Fruit fly (Drosophila melanogaster) whole organism, embryonic: ENCODE data around the gene Sgs5bis.

Experiments used
- Abd-B ChIP-seq: fragments of 200-800 bp; sonication (Bioruptor generic); optimal IDR thresholded peaks from 2 replicates; lab custom pipeline; 2018; ENCODE audit warnings: missing biosample characterization, mild to moderate bottlenecking, missing genetic modification characterization, moderate library complexity
- Asciz ChIP-seq: fragments of 200-800 bp; sonication (Bioruptor generic); optimal IDR thresholded peaks from 2 replicates; lab custom pipeline; 2017; ENCODE audit warnings: missing biosample characterization, mild to moderate bottlenecking, missing genetic modification characterization, missing genetic modification reagents
- CG10654 ChIP-seq: fragments of 200-800 bp; sonication (Bioruptor generic); optimal IDR thresholded peaks from 2 replicates; lab custom pipeline; 2016; ENCODE audit warnings: missing biosample characterization, missing genetic modification characterization
- CG12104 ChIP-seq: fragments of 200-800 bp; sonication (Bioruptor generic); optimal IDR thresholded peaks from 3 replicates; lab custom pipeline; 2016; ENCODE audit warnings: missing biosample characterization, missing genetic modification characterization
- CG12219 ChIP-seq: fragments of 200-800 bp; sonication (Bioruptor generic); optimal IDR thresholded peaks from 3 replicates; lab custom pipeline; 2018; ENCODE audit warnings: missing biosample characterization, mild to moderate bottlenecking, missing genetic modification characterization
- CG12659 ChIP-seq: fragments of 200-800 bp; sonication (Bioruptor generic); optimal IDR thresholded peaks from 3 replicates; lab custom pipeline; 2017; ENCODE audit warnings: mild to moderate bottlenecking, missing biosample characterization, missing genetic modification reagents, missing genetic modification characterization
- CG12769 ChIP-seq: fragments of 200-800 bp; sonication (Bioruptor generic); optimal IDR thresholded peaks from 2 replicates; lab custom pipeline; 2019; ENCODE audit warnings: missing biosample characterization, mild to moderate bottlenecking, missing genetic modification characterization, moderate library complexity
- CG13296 ChIP-seq: fragments of 200-800 bp; sonication (Bioruptor generic); optimal IDR thresholded peaks from 3 replicates; lab custom pipeline; 2018; ENCODE audit warnings: missing biosample characterization, mild to moderate bottlenecking, missing genetic modification characterization
- CG14965 ChIP-seq: fragments of 200-800 bp; sonication (Bioruptor generic); optimal IDR thresholded peaks from 2 replicates; lab custom pipeline; 2016; ENCODE audit warnings: missing biosample characterization, missing genetic modification characterization, borderline replicate concordance
- CG15696 ChIP-seq: fragments of 200-800 bp; sonication (Bioruptor generic); optimal IDR thresholded peaks from 2 replicates; lab custom pipeline; 2019; ENCODE audit warnings: missing biosample characterization, mild to moderate bottlenecking, missing genetic modification characterization, moderate library complexity
- CG1603 ChIP-seq: fragments of 200-800 bp; sonication (Bioruptor generic); optimal IDR thresholded peaks from 2 replicates; lab custom pipeline; 2019; ENCODE audit warnings: missing biosample characterization, mild to moderate bottlenecking, missing genetic modification characterization, moderate library complexity
- CG17385 ChIP-seq: fragments of 200-800 bp; sonication (Bioruptor generic); optimal IDR thresholded peaks from 3 replicates; lab custom pipeline; 2018; ENCODE audit warnings: missing biosample characterization, mild to moderate bottlenecking, missing genetic modification characterization
- CG17612 ChIP-seq: fragments of 200-800 bp; sonication (Bioruptor generic); IDR thresholded peaks from 2 replicates; pipeline ENCODE4 v1.3.6; 2022; ENCODE audit warnings: missing biosample characterization, missing genetic modification characterization
- CG2116 ChIP-seq: fragments of 200-800 bp; sonication (Bioruptor generic); optimal IDR thresholded peaks from 3 replicates; lab custom pipeline; 2018; ENCODE audit warnings: missing biosample characterization, mild to moderate bottlenecking, missing genetic modification characterization
- CG2129 ChIP-seq: fragments of 200-800 bp; sonication (Bioruptor generic); IDR thresholded peaks from 2 replicates; pipeline ENCODE4 v1.3.6; 2022; ENCODE audit warnings: missing biosample characterization, missing genetic modification characterization; ENCODE audit not compliant: partially characterized antibody
- CG30403 ChIP-seq: fragments of 200-800 bp; sonication (Bioruptor generic); optimal IDR thresholded peaks from 3 replicates; lab custom pipeline; 2016; ENCODE audit warnings: missing biosample characterization, missing genetic modification characterization
- CG4282 ChIP-seq: fragments of 200-800 bp; sonication (Bioruptor generic); optimal IDR thresholded peaks from 2 replicates; lab custom pipeline; 2016; ENCODE audit warnings: missing biosample characterization, missing genetic modification characterization
- CG4360 ChIP-seq: fragments of 200-800 bp; sonication (Bioruptor generic); IDR thresholded peaks from 2 replicates; pipeline ENCODE4 v1.3.6; 2022; ENCODE audit warnings: missing biosample characterization, missing genetic modification characterization
- CG6254 ChIP-seq: fragments of 200-800 bp; sonication (Bioruptor generic); optimal IDR thresholded peaks from 3 replicates; lab custom pipeline; 2017; ENCODE audit warnings: mild to moderate bottlenecking, missing biosample characterization, missing genetic modification reagents, missing genetic modification characterization
- CG6765 ChIP-seq: fragments of 200-800 bp; sonication (Bioruptor generic); optimal IDR thresholded peaks from 3 replicates; lab custom pipeline; 2017; ENCODE audit warnings: missing biosample characterization, mild to moderate bottlenecking, missing genetic modification characterization
- CG9817 ChIP-seq: fragments of 200-800 bp; sonication (Bioruptor generic); optimal IDR thresholded peaks from 2 replicates; lab custom pipeline; 2018; ENCODE audit warnings: missing biosample characterization, mild to moderate bottlenecking, missing genetic modification characterization, moderate library complexity
- CkIIα-i1 ChIP-seq: fragments of 200-800 bp; sonication (Bioruptor generic); IDR thresholded peaks from 2 replicates; pipeline ENCODE4 v1.3.6; 2022; ENCODE audit warnings: missing biosample characterization, missing genetic modification characterization
- CoRest ChIP-seq: fragments of 200-800 bp; sonication (Bioruptor generic); optimal IDR thresholded peaks from 3 replicates; lab custom pipeline; 2018; ENCODE audit warnings: missing biosample characterization, mild to moderate bottlenecking, missing genetic modification characterization, moderate library complexity
- D19A ChIP-seq: fragments of 200-800 bp; optimal IDR thresholded peaks from 3 replicates; lab custom pipeline; 2019; ENCODE audit warnings: missing biosample characterization, mild to moderate bottlenecking, missing genetic modification characterization, moderate library complexity
- D19B ChIP-seq: fragments of 200-800 bp; sonication (Bioruptor generic); optimal IDR thresholded peaks from 2 replicates; lab custom pipeline; 2017; ENCODE audit warnings: missing biosample characterization, mild to moderate bottlenecking, missing genetic modification characterization
- Dip2 ChIP-seq: fragments of 200-800 bp; sonication (Bioruptor generic); IDR thresholded peaks from 2 replicates; pipeline ENCODE4 v1.3.6; 2022; ENCODE audit warnings: missing biosample characterization, missing genetic modification characterization
- Fer1 ChIP-seq: fragments of 200-800 bp; sonication (Bioruptor generic); optimal IDR thresholded peaks from 2 replicates; lab custom pipeline; 2017; ENCODE audit warnings: missing biosample characterization, mild to moderate bottlenecking, missing genetic modification characterization
- Hmr ChIP-seq: fragments of 200-800 bp; sonication (Bioruptor generic); optimal IDR thresholded peaks from 3 replicates; lab custom pipeline; 2017; ENCODE audit warnings: mild to moderate bottlenecking, missing biosample characterization, missing genetic modification reagents, missing genetic modification characterization
- Lim3 ChIP-seq: fragments of 200-800 bp; sonication (Bioruptor generic); IDR thresholded peaks from 2 replicates; pipeline ENCODE4 v1.3.6; 2022; ENCODE audit warnings: missing biosample characterization, missing genetic modification characterization
- Poxn ChIP-seq: fragments of 200-800 bp; sonication (Bioruptor generic); IDR thresholded peaks from 2 replicates; pipeline ENCODE4 v1.3.6; 2022; ENCODE audit warnings: missing biosample characterization, missing genetic modification characterization
- Ravus ChIP-seq: fragments of 200-800 bp; sonication (Bioruptor generic); IDR thresholded peaks from 2 replicates; pipeline ENCODE4 v1.3.6; 2022; ENCODE audit warnings: missing biosample characterization, missing genetic modification characterization
- Spps ChIP-seq: fragments of 200-800 bp; sonication (Bioruptor generic); optimal IDR thresholded peaks from 2 replicates; lab custom pipeline; 2018; ENCODE audit warnings: missing biosample characterization, mild to moderate bottlenecking, missing genetic modification characterization
- Xbp1 ChIP-seq: fragments of 200-800 bp; sonication (Bioruptor generic); optimal IDR thresholded peaks from 3 replicates; lab custom pipeline; 2016; ENCODE audit warnings: missing biosample characterization, mild to moderate bottlenecking, missing genetic modification characterization
- ab ChIP-seq: fragments of 200-800 bp; sonication (Bioruptor generic); optimal IDR thresholded peaks from 2 replicates; lab custom pipeline; 2016; ENCODE audit warnings: missing biosample characterization, missing genetic modification characterization
- amos ChIP-seq: fragments of 200-800 bp; sonication (Bioruptor generic); IDR thresholded peaks from 2 replicates; pipeline ENCODE4 v1.3.6; 2022; ENCODE audit warnings: missing biosample characterization, missing genetic modification characterization; ENCODE audit not compliant: partially characterized antibody
- bbx ChIP-seq: fragments of 200-800 bp; sonication (Bioruptor generic); IDR thresholded peaks from 2 replicates; pipeline ENCODE4 v1.3.6; 2022; ENCODE audit warnings: missing biosample characterization, missing genetic modification characterization; ENCODE audit not compliant: partially characterized antibody
- da ChIP-seq: fragments of 200-800 bp; sonication (Bioruptor generic); optimal IDR thresholded peaks from 2 replicates; lab custom pipeline; 2016; ENCODE audit warnings: missing biosample characterization, missing genetic modification characterization
- danr ChIP-seq: fragments of 200-800 bp; sonication (Bioruptor generic); IDR thresholded peaks from 2 replicates; pipeline ENCODE4 v1.3.6; 2022; ENCODE audit warnings: missing biosample characterization, missing genetic modification characterization
- dm ChIP-seq: fragments of 200-800 bp; sonication (Bioruptor generic); optimal IDR thresholded peaks from 3 replicates; lab custom pipeline; 2016; ENCODE audit warnings: missing biosample characterization, missing genetic modification characterization
- eve ChIP-seq, 2 experiments: fragments of >200 bp; optimal IDR thresholded peaks; 2 replicates each; lab custom pipeline; 2017; ENCODE audit warnings: missing biosample characterization in 2 of 2, missing genetic modification characterization in 2 of 2
- gsb ChIP-seq: fragments of 200-800 bp; sonication (Bioruptor generic); IDR thresholded peaks from 2 replicates; pipeline ENCODE4 v1.3.6; 2022; ENCODE audit warnings: missing biosample characterization, missing genetic modification characterization
- scrt ChIP-seq: fragments of 200-800 bp; sonication (Bioruptor generic); optimal IDR thresholded peaks from 2 replicates; lab custom pipeline; 2018; ENCODE audit warnings: missing biosample characterization, mild to moderate bottlenecking, missing genetic modification characterization, moderate library complexity
- stwl ChIP-seq: fragments of 200-800 bp; sonication (Bioruptor generic); optimal IDR thresholded peaks from 3 replicates; lab custom pipeline; 2018; ENCODE audit warnings: missing biosample characterization, mild to moderate bottlenecking, missing genetic modification characterization, moderate library complexity
- sug ChIP-seq: fragments of 200-800 bp; optimal IDR thresholded peaks from 2 replicates; lab custom pipeline; 2019; ENCODE audit warnings: missing biosample characterization, mild to moderate bottlenecking, missing genetic modification characterization, moderate library complexity
- tll ChIP-seq, 2 experiments: fragments of 200-800 bp in 1 of 2; fragments of >200 bp in 1 of 2; sonication (Bioruptor generic) in 1 of 2; optimal IDR thresholded peaks; 2 replicates each; lab custom pipeline; 2017 to 2019; ENCODE audit warnings: missing biosample characterization in 2 of 2, missing genetic modification characterization in 2 of 2, mild to moderate bottlenecking in 1 of 2, moderate library complexity in 1 of 2
- trh ChIP-seq: fragments of 200-800 bp; sonication (Bioruptor generic); optimal IDR thresholded peaks from 2 replicates; lab custom pipeline; 2016; ENCODE audit warnings: missing biosample characterization, missing genetic modification characterization
- vvl ChIP-seq: fragments of 200-800 bp; sonication (Bioruptor generic); IDR thresholded peaks from 2 replicates; pipeline ENCODE4 v1.3.6; 2022; ENCODE audit warnings: missing biosample characterization, missing genetic modification characterization
- zf30C ChIP-seq: fragments of 200-800 bp; sonication (Bioruptor generic); optimal IDR thresholded peaks from 3 replicates; lab custom pipeline; 2018; ENCODE audit warnings: missing biosample characterization, mild to moderate bottlenecking, missing genetic modification characterization
- zfh2 ChIP-seq: fragments of 200-800 bp; sonication (Bioruptor generic); optimal IDR thresholded peaks from 2 replicates; lab custom pipeline; 2016; ENCODE audit warnings: missing biosample characterization, missing genetic modification characterization

Sgs5bis gene

dm6 chr3R:17604198-17604879 lies 10.2 kb downstream of the Sgs5bis start (continued):
- peak; percentile 70 for TF ChIP-seq CG9817 (tag; lab: Kevin White, UChicago)
- peak; percentile 14 for TF ChIP-seq trh
- no peak; the same call in 1 of the 2 replicates for TF ChIP-seq amos (GFP tag; lab: Robert Waterston, UW)
- no peak for TF ChIP-seq da (GFP tag; lab: Kevin White, UChicago)
- TF ChIP-seq CG10654 (GFP tag; lab: Kevin White, UChicago) = peak; percentile 59
- peak; percentile 87 for TF ChIP-seq CG13296
- no peak for TF ChIP-seq Poxn (GFP tag; lab: Robert Waterston, UW)
- TF ChIP-seq CG12104 (GFP tag; lab: Kevin White, UChicago) = peak; percentile 74
- TF ChIP-seq Abd-B (GFP tag; lab: Kevin White, UChicago) = peak; percentile 73
- TF ChIP-seq CG17612 (GFP tag; lab: Robert Waterston, UW) = peak; percentile 47
- no peak for TF ChIP-seq zfh2
- TF ChIP-seq Asciz (GFP tag; lab: Kevin White, UChicago) = peak; percentile 80
- peak; percentile 79 for TF ChIP-seq CG6765 (GFP tag; lab: Kevin White, UChicago)
- peak; percentile 83 for TF ChIP-seq CG17385 (GFP tag; lab: Kevin White, UChicago)
- 0 out of 2 replicates have a peak, but pooled peaks have one; percentile 34 for TF ChIP-seq CG4360 (GFP tag; lab: Robert Waterston, UW)
- peak; percentile 84 for TF ChIP-seq scrt (GFP tag; lab: Kevin White, UChicago)
- peak; percentile 69 for TF ChIP-seq danr (GFP tag; lab: Robert Waterston, UW)
- TF ChIP-seq CG12219 = peak; percentile 68
- no peak for TF ChIP-seq eve (GFP tag; optimal IDR thresholded peaks at IDR 0.05; lab: Kevin White, UChicago)
- TF ChIP-seq Xbp1 (GFP tag; lab: Kevin White, UChicago) = peak; percentile 78
- TF ChIP-seq CG14965 = no peak
- TF ChIP-seq Spps = peak; percentile 79
- TF ChIP-seq zf30C (GFP tag; lab: Kevin White, UChicago) = no peak
- no peak for TF ChIP-seq Ravus (GFP tag; lab: Robert Waterston, UW)
- peak; percentile 70 for TF ChIP-seq D19B
- peak; percentile 61 for TF ChIP-seq CG2116 (GFP tag; lab: Kevin White, UChicago)
- TF ChIP-seq CG12769 (tag; lab: Kevin White, UChicago) = peak; percentile 25
- TF ChIP-seq tll (GFP tag; optimal IDR thresholded peaks at IDR 0.05; lab: Kevin White, UChicago) = no peak
- TF ChIP-seq CkIIα-i1 (GFP tag; lab: Robert Waterston, UW) = no peak
- peak; percentile 81 for TF ChIP-seq CG6254 (GFP tag; lab: Kevin White, UChicago)
- TF ChIP-seq CG1603 (tag; lab: Kevin White, UChicago) = peak; percentile 49
- TF ChIP-seq D19A (tag; lab: Kevin White, UChicago) = peak; percentile 89
- peak; percentile 91 for TF ChIP-seq CoRest (tag; lab: Kevin White, UChicago)
- TF ChIP-seq CG30403 (GFP tag; lab: Kevin White, UChicago) = peak; percentile 80
- TF ChIP-seq Fer1 (GFP tag; lab: Kevin White, UChicago) = peak; percentile 90
- TF ChIP-seq Dip2 = no peak
- no peak; the same call in 1 of the 2 replicates for TF ChIP-seq gsb (GFP tag; lab: Robert Waterston, UW)
- no peak for TF ChIP-seq dm (GFP tag; lab: Kevin White, UChicago)
- TF ChIP-seq CG12659 = peak; percentile 78
- TF ChIP-seq Lim3 (GFP tag; lab: Robert Waterston, UW) = no peak
- TF ChIP-seq bbx (GFP tag; lab: Robert Waterston, UW) = no peak
- TF ChIP-seq Hmr (GFP tag; lab: Kevin White, UChicago) = peak; percentile 90
- TF ChIP-seq CG4282 (GFP tag; lab: Kevin White, UChicago) = no peak
- no peak for TF ChIP-seq CG2129 (GFP tag; lab: Robert Waterston, UW)
- TF ChIP-seq sug (tag; lab: Kevin White, UChicago) = peak; percentile 59
- TF ChIP-seq stwl = peak; percentile 11
- TF ChIP-seq CG15696 (tag; lab: Kevin White, UChicago) = peak; percentile 95
- peak; percentile 65 for TF ChIP-seq vvl (GFP tag; lab: Robert Waterston, UW)
- peak; percentile 44 for TF ChIP-seq ab (GFP tag; lab: Kevin White, UChicago)
